Worm (Caenorhabditis elegans): Measurements from ENCODE around the gene M70.3.
"Not testable (repeated sequence)": the region's sequence is repeated elsewhere in the genome, so short reads cannot be mapped to it uniquely, and the experiment has no call there.

DNA sequence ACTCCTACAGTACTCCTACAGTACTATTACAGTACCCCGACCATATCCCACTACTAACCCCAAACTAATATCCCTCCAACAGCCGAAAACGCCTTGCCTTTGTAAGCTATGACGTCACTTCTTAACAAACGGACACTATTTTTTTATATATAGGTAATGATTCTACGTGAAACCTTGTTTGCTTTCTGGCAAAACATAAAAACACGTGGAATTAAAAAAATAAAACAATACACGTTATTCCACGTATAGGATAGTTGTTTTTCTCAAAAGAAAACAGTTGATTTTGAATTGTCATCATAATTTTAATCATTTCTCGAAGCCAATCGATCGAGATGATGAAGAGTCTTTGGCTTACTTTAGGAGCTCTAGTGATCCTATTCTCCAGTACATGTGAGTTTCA is 3.3 kb upstream of the M70.3 start, which contains the start of gene M70.1:
- not testable (repeated sequence) for TF ChIP-seq him-1, W03F9.2, dao-5 (tag; optimal IDR thresholded peaks at IDR 0.05)

All from whole organism, L4/young adult.